Worm (Caenorhabditis elegans) whole organism, late embryonic: ENCODE measurements around the gene srh-270.

Experiments
- C08G9.2 ChIP-seq: sonication (generic microtip); optimal IDR thresholded peaks from 2 replicates; lab custom pipeline; 2016; ENCODE audit warnings: mild to moderate bottlenecking, missing genetic modification characterization, moderate library complexity, missing compliant biosample characterization
- C38D4.7 ChIP-seq: fragments of 200-800 bp; sonication (Bioruptor generic); optimal IDR thresholded peaks from 2 replicates; lab custom pipeline; 2018; ENCODE audit warnings: mild to moderate bottlenecking, missing genetic modification characterization, moderate library complexity, missing compliant biosample characterization
- K02D7.2 ChIP-seq: sonication (generic microtip); optimal IDR thresholded peaks from 2 replicates; lab custom pipeline; 2017; ENCODE audit warnings: mild to moderate bottlenecking, missing genetic modification characterization, missing compliant biosample characterization
- K09A11.1 ChIP-seq: sonication (generic microtip); optimal IDR thresholded peaks from 2 replicates; lab custom pipeline; 2017; ENCODE audit warnings: antibody characterized with exemption, mild to moderate bottlenecking, missing genetic modification characterization, missing compliant biosample characterization; ENCODE audit not compliant: insufficient read depth
- T23F11.4 ChIP-seq: fragments of 200-800 bp; sonication (Bioruptor generic); optimal IDR thresholded peaks from 2 replicates; lab custom pipeline; 2018; ENCODE audit warnings: mild to moderate bottlenecking, missing genetic modification characterization, missing compliant biosample characterization
- Y22D7AL.16 ChIP-seq: sonication (generic microtip); optimal IDR thresholded peaks from 2 replicates; lab custom pipeline; 2016; ENCODE audit warnings: missing genetic modification characterization, missing compliant biosample characterization
- ceh-18 ChIP-seq: sonication (generic microtip); optimal IDR thresholded peaks from 2 replicates; lab custom pipeline; 2016; ENCODE audit warnings: missing genetic modification characterization, missing compliant biosample characterization
- ceh-2 ChIP-seq: sonication (generic microtip); optimal IDR thresholded peaks from 2 replicates; lab custom pipeline; 2016; ENCODE audit warnings: missing genotype, missing genetic modification characterization, missing compliant biosample characterization
- ceh-22 ChIP-seq: sonication (generic microtip); optimal IDR thresholded peaks from 2 replicates; lab custom pipeline; 2017; ENCODE audit warnings: missing biosample characterization, missing genetic modification characterization
- ceh-34 ChIP-seq: sonication (generic microtip); optimal IDR thresholded peaks from 2 replicates; lab custom pipeline; 2016; ENCODE audit warnings: mild to moderate bottlenecking, missing genetic modification characterization, missing compliant biosample characterization
- ceh-48 ChIP-seq: sonication (generic microtip); optimal IDR thresholded peaks from 2 replicates; lab custom pipeline; 2016; ENCODE audit warnings: missing genetic modification characterization, inconsistent platforms, missing compliant biosample characterization
- dmd-4 ChIP-seq: sonication (generic microtip); optimal IDR thresholded peaks from 2 replicates; lab custom pipeline; 2016; ENCODE audit warnings: borderline replicate concordance, missing genetic modification characterization, missing compliant biosample characterization
- fkh-10 ChIP-seq: fragments of 150-350 bp; optimal IDR thresholded peaks from 2 replicates; lab custom pipeline; 2014; ENCODE audit warnings: missing biosample characterization, missing genetic modification reagents, missing genetic modification characterization
- fkh-6 ChIP-seq: sonication (generic microtip); optimal IDR thresholded peaks from 2 replicates; lab custom pipeline; 2016; ENCODE audit warnings: missing genetic modification characterization, missing compliant biosample characterization
- hlh-15 ChIP-seq: sonication (generic microtip); optimal IDR thresholded peaks from 2 replicates; lab custom pipeline; 2016; ENCODE audit warnings: missing genetic modification characterization, missing compliant biosample characterization
- hlh-30 ChIP-seq: sonication (generic microtip); optimal IDR thresholded peaks from 2 replicates; lab custom pipeline; 2017; ENCODE audit warnings: antibody characterized with exemption, missing genetic modification characterization, missing compliant biosample characterization; ENCODE audit not compliant: insufficient read depth
- hlh-6 ChIP-seq: sonication (generic microtip); optimal IDR thresholded peaks from 2 replicates; lab custom pipeline; 2016; ENCODE audit warnings: missing genotype, missing genetic modification characterization, missing compliant biosample characterization
- hlh-8 ChIP-seq: sonication (generic microtip); optimal IDR thresholded peaks from 2 replicates; lab custom pipeline; 2016; ENCODE audit warnings: missing genotype, missing genetic modification characterization, missing compliant biosample characterization
- lin-11 ChIP-seq: fragments of 200-800 bp; sonication (Bioruptor generic); optimal IDR thresholded peaks from 2 replicates; lab custom pipeline; 2018; ENCODE audit warnings: mild to moderate bottlenecking, missing genetic modification characterization, missing compliant biosample characterization
- madf-2 ChIP-seq: sonication (generic microtip); optimal IDR thresholded peaks from 2 replicates; lab custom pipeline; 2017; ENCODE audit warnings: missing genetic modification characterization, missing compliant biosample characterization
- nhr-232 ChIP-seq: sonication (generic microtip); optimal IDR thresholded peaks from 2 replicates; lab custom pipeline; 2016; ENCODE audit warnings: missing genetic modification characterization, missing compliant biosample characterization
- odd-2 ChIP-seq: sonication (generic microtip); optimal IDR thresholded peaks from 2 replicates; lab custom pipeline; 2017; ENCODE audit warnings: antibody characterized with exemption, mild to moderate bottlenecking, missing genetic modification characterization, missing compliant biosample characterization
- pag-3 ChIP-seq: sonication (generic microtip); optimal IDR thresholded peaks from 2 replicates; lab custom pipeline; 2016; ENCODE audit warnings: missing compliant biosample characterization, missing genetic modification characterization, borderline replicate concordance
- pax-1 ChIP-seq: fragments of 150-350 bp; optimal IDR thresholded peaks from 2 replicates; lab custom pipeline; 2014; ENCODE audit warnings: missing biosample characterization, missing genetic modification characterization
- pha-2 ChIP-seq: sonication (generic microtip); optimal IDR thresholded peaks from 2 replicates; lab custom pipeline; 2017; ENCODE audit warnings: mild to moderate bottlenecking, missing genetic modification characterization, missing compliant biosample characterization
- pqm-1 ChIP-seq: sonication (generic microtip); optimal IDR thresholded peaks from 2 replicates; lab custom pipeline; 2016; ENCODE audit warnings: missing genetic modification characterization, missing compliant biosample characterization
- pros-1 ChIP-seq: fragments of 150-350 bp; optimal IDR thresholded peaks from 2 replicates; lab custom pipeline; 2014; ENCODE audit warnings: missing biosample characterization, missing genetic modification reagents, missing genetic modification characterization
- ref-2 ChIP-seq: sonication (generic microtip); optimal IDR thresholded peaks from 2 replicates; lab custom pipeline; 2016; ENCODE audit warnings: missing genetic modification characterization, missing compliant biosample characterization
- rnt-1 ChIP-seq: sonication (generic microtip); optimal IDR thresholded peaks from 2 replicates; lab custom pipeline; 2016; ENCODE audit warnings: missing genetic modification characterization, missing compliant biosample characterization
- sdc-2 ChIP-seq: sonication (generic microtip); optimal IDR thresholded peaks from 2 replicates; lab custom pipeline; 2016; ENCODE audit warnings: missing genotype, missing genetic modification characterization, missing compliant biosample characterization
- sox-2 ChIP-seq: fragments of 200-800 bp; sonication (Bioruptor generic); IDR thresholded peaks from 2 replicates; pipeline ENCODE4 v1.3.6; 2022; ENCODE audit warnings: missing genetic modification reagents, missing genetic modification characterization, missing compliant biosample characterization
- syd-9 ChIP-seq: sonication (generic microtip); optimal IDR thresholded peaks from 2 replicates; lab custom pipeline; 2016; ENCODE audit warnings: mild to moderate bottlenecking, missing genetic modification characterization, moderate library complexity, missing compliant biosample characterization
- tbx-2 ChIP-seq: sonication (generic microtip); optimal IDR thresholded peaks from 2 replicates; lab custom pipeline; 2016; ENCODE audit warnings: missing genetic modification characterization, missing compliant biosample characterization
- unc-3 ChIP-seq, 2 experiments: fragments of 200-800 bp in 1 of 2; sonication (Bioruptor generic) in 1 of 2; sonication (generic microtip) in 1 of 2; conservative IDR thresholded peaks in 1 of 2; optimal IDR thresholded peaks in 1 of 2; 2 replicates each; pipeline versions ENCODE4 v1.3.6 to Lab custom; 2016 to 2022; ENCODE audit warnings: missing compliant biosample characterization in 2 of 2, missing genetic modification characterization in 2 of 2, missing genetic modification reagents in 1 of 2

The srh-270 gene

DNA sequence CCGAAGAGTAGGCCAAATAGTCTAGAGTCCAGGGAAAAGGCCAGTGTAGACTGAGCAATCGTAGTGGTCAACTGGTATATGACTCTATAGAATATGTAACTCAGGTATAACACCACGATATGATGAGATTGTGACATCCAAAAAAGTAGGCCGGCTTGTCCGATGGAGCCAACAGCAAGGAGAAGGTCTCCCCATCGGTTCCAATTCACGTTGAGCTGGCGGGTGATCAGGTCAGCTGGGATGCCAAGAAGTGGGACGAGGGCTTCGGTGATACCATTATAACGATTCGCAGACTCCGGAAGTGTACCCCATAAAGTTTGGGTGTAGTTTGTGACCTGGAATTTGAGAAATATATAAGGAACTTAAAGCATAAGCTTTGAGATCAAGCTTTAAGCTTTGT is 11.5 kb upstream of the srh-270 start:
- TF ChIP-seq fkh-10 (no peak), sdc-2 (tag; lab: Kevin White, UChicago) (no peak), fkh-6 (no peak), Y22D7AL.16 (tag; lab: Kevin White, UChicago) (no peak), hlh-30 (tag; lab: Kevin White, UChicago) (no peak), hlh-6 (no peak), K09A11.1 (tag; lab: Kevin White, UChicago) (no peak), syd-9 (tag; lab: Kevin White, UChicago) (no peak), ceh-34 (tag; lab: Kevin White, UChicago) (no peak), ceh-48 (tag; lab: Kevin White, UChicago) (no peak), ceh-18 (no peak), tbx-2 (tag; lab: Kevin White, UChicago) (no peak), madf-2 (no peak)

DNA sequence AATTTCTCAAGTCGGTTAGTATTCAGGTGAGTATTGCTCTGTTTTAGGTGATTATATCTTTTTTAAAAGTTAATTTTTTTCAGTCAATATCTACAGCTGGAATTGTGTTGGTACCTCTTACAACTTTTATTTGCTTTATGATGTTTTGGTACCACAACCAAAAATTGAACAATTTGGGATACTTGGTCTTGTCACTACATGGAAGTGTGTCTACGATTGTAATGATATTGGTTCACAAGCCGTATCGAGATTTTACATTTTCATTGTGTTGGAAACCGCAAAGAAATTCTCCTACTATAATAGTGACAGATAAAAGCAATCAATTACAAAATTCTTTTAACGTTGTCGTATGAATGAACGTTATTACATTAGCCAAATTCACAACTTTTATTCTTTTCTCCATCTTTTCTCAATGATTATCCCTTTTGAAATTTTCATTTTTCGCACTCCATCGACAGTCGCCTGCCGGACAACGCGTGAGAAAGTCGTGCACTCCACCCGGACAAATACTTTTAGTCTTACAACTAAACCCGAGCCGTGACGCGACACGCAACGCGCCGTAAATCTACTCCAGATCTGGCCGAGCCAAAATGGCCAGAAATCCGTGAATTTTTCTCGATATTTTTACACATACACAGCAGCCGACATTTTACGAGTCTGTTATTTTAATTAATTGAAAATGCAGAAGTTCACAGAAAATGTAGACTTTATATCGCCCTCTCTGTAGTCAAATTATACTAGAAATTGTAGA is 10.5 kb upstream of the srh-270 start:
- TF ChIP-seq K02D7.2 (tag; lab: Kevin White, UChicago) (no peak), pax-1 (tag; lab: Kevin White, UChicago) (no peak), hlh-8 (tag; lab: Kevin White, UChicago) (no peak), dmd-4 (no peak), T23F11.4 (GFP tag; lab: Kevin White, UChicago) (no peak), pqm-1 (tag; lab: Kevin White, UChicago) (no peak), sdc-2 (tag; lab: Kevin White, UChicago) (no peak), ceh-34 (tag; lab: Kevin White, UChicago) (no peak), syd-9 (tag; lab: Kevin White, UChicago) (no peak), sox-2 (no peak), pag-3 (tag; lab: Kevin White, UChicago) (no peak), ceh-2 (no peak), fkh-10 (no peak), madf-2 (no peak), hlh-15 (tag; lab: Kevin White, UChicago) (no peak), K09A11.1 (tag; lab: Kevin White, UChicago) (no peak), nhr-232 (tag; lab: Kevin White, UChicago) (no peak), pha-2 (tag; lab: Kevin White, UChicago) (no peak), ceh-22 (no peak)

DNA sequence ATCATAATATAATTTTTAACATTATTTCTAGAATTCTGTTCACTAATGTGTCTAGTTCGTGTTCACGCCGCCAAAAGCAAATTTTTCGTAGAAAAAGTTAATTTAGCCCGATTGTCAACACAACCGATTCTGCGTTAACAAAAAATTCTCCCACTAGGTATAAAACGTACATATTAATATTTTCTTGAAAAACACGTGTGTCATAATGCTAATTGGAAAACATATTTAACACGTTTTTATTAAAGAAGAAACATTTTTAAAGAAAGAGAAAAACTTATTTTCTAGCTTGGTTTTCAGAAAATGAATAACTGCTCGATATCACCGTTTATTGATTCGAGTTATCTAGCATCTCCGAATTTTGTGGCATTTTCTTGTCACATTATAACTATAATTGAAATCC is 8.7 kb upstream of the srh-270 start, which contains the start of gene srh-243:
Gene srh-243 (plus strand): TSS at position 301 of the 400 bp plus-strand sequence.
- TF ChIP-seq pqm-1 (tag; lab: Kevin White, UChicago) = no peak
- no peak for TF ChIP-seq sox-2
- no peak for TF ChIP-seq lin-11 (tag; lab: Kevin White, UChicago)
- no peak for TF ChIP-seq ceh-2
- TF ChIP-seq fkh-6 = no peak
- no peak for TF ChIP-seq rnt-1
- no peak for TF ChIP-seq madf-2
- TF ChIP-seq odd-2 (tag; lab: Kevin White, UChicago) = no peak
- no peak for TF ChIP-seq pros-1 (tag; lab: Kevin White, UChicago)
- no peak for TF ChIP-seq unc-3 (GFP tag; conservative IDR thresholded peaks at IDR 0.05; lab: Robert Waterston, UW)
- TF ChIP-seq unc-3 (tag; optimal IDR thresholded peaks at IDR 0.05; lab: Kevin White, UChicago) = no peak
- no peak for TF ChIP-seq Y22D7AL.16 (tag; lab: Kevin White, UChicago)

DNA sequence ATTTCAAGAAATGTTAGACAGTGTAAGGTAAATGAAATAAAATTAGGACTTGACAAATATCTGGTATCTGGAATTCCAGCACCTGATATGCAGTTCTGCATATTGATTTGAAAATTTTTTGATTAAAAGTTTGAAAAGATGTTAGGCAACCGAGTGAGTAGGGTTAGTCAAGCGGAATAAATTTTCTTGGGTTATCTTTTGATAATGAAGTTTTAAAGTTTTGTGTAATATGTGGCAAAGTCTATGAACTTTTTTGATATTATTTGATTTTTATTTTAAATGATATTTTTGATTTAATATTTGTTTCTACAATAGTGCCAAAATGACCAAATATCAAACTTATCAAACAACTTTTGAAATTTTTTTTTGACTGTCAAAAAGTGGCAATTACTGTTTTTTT is 8.1 kb upstream of the srh-270 start, which contains the start of gene srh-241:
Gene srh-241 (minus strand): TSS at position 101 of the 400 bp plus-strand sequence.
- TF ChIP-seq C08G9.2 (no peak), C38D4.7 (GFP tag; lab: Kevin White, UChicago) (no peak), ref-2 (no peak), fkh-6 (no peak)
